Fruit fly (Drosophila melanogaster) whole organism: ENCODE data around the gene NaPi-III.

Source experiments
- EcR ChIP-seq, 2 experiments: fragments of >200 bp; optimal IDR thresholded peaks; 2 replicates each; lab custom pipeline; 2017; ENCODE audit warnings: missing biosample characterization in 2 of 2, missing genetic modification characterization in 2 of 2, missing genetic modification reagents in 2 of 2
- psq ChIP-seq: fragments of >200 bp; optimal IDR thresholded peaks from 2 replicates; lab custom pipeline; 2017

- TF ChIP-seq psq (lab: Kevin White, UChicago) (no peak), EcR (GFP tag; optimal IDR thresholded peaks at IDR 0.05; lab: Kevin White, UChicago) (no peak)
These were observed 3.7 kb upstream of the NaPi-III start for dm6 chr3L:11119396-11119900.
